Worm (Caenorhabditis elegans) whole organism, late embryonic: Measurements from ENCODE around the gene ceh-18.

Experiments
- C08G9.2 ChIP-seq: sonication (generic microtip); optimal IDR thresholded peaks from 2 replicates; lab custom pipeline; 2016; ENCODE audit warnings: mild to moderate bottlenecking, missing genetic modification characterization, moderate library complexity, missing compliant biosample characterization
- K02D7.2 ChIP-seq: sonication (generic microtip); optimal IDR thresholded peaks from 2 replicates; lab custom pipeline; 2017; ENCODE audit warnings: mild to moderate bottlenecking, missing genetic modification characterization, missing compliant biosample characterization
- K09A11.1 ChIP-seq: sonication (generic microtip); optimal IDR thresholded peaks from 2 replicates; lab custom pipeline; 2017; ENCODE audit warnings: antibody characterized with exemption, mild to moderate bottlenecking, missing genetic modification characterization, missing compliant biosample characterization; ENCODE audit not compliant: insufficient read depth
- ahr-1 ChIP-seq: sonication (generic microtip); optimal IDR thresholded peaks from 2 replicates; lab custom pipeline; 2016; ENCODE audit warnings: missing genetic modification characterization, missing compliant biosample characterization
- ama-1 ChIP-seq: fragments of 150-350 bp; optimal IDR thresholded peaks from 2 replicates; lab custom pipeline; 2014
- ceh-14 ChIP-seq: sonication (generic microtip); optimal IDR thresholded peaks from 2 replicates; lab custom pipeline; 2016; ENCODE audit warnings: missing genotype, missing genetic modification characterization, missing compliant biosample characterization
- ceh-19 ChIP-seq: fragments of 200-800 bp; sonication (Bioruptor generic); optimal IDR thresholded peaks from 2 replicates; lab custom pipeline; 2018; ENCODE audit warnings: mild to moderate bottlenecking, missing genetic modification characterization, missing compliant biosample characterization
- ceh-22 ChIP-seq: sonication (generic microtip); optimal IDR thresholded peaks from 2 replicates; lab custom pipeline; 2017; ENCODE audit warnings: missing biosample characterization, missing genetic modification characterization
- ceh-24 ChIP-seq: sonication (generic microtip); optimal IDR thresholded peaks from 2 replicates; lab custom pipeline; 2016; ENCODE audit warnings: mild to moderate bottlenecking, missing genetic modification characterization, missing compliant biosample characterization
- ceh-30 ChIP-seq: fragments of 150-350 bp; optimal IDR thresholded peaks from 2 replicates; lab custom pipeline; 2014; ENCODE audit warnings: missing biosample characterization, missing genetic modification characterization
- ceh-31 ChIP-seq: sonication (generic microtip); optimal IDR thresholded peaks from 2 replicates; lab custom pipeline; 2016; ENCODE audit warnings: missing genetic modification characterization, missing compliant biosample characterization
- ceh-45 ChIP-seq: fragments of 200-800 bp; sonication (Bioruptor generic); IDR thresholded peaks from 2 replicates; pipeline ENCODE4 v1.3.6; 2022; ENCODE audit warnings: missing genetic modification reagents, missing genetic modification characterization, missing compliant biosample characterization
- ceh-48 ChIP-seq: sonication (generic microtip); optimal IDR thresholded peaks from 2 replicates; lab custom pipeline; 2016; ENCODE audit warnings: missing genetic modification characterization, inconsistent platforms, missing compliant biosample characterization
- ceh-6 ChIP-seq: fragments of 200-800 bp; sonication (Bioruptor generic); optimal IDR thresholded peaks from 2 replicates; lab custom pipeline; 2018; ENCODE audit warnings: mild to moderate bottlenecking, missing genetic modification characterization, missing compliant biosample characterization
- ceh-9 ChIP-seq: sonication (generic microtip); optimal IDR thresholded peaks from 2 replicates; lab custom pipeline; 2016; ENCODE audit warnings: mild to moderate bottlenecking, missing genetic modification characterization, inconsistent platforms, missing compliant biosample characterization
- che-1 ChIP-seq: sonication (generic microtip); optimal IDR thresholded peaks from 2 replicates; lab custom pipeline; 2016; ENCODE audit warnings: mild to moderate bottlenecking, missing genetic modification characterization, missing compliant biosample characterization
- dmd-4 ChIP-seq: sonication (generic microtip); optimal IDR thresholded peaks from 2 replicates; lab custom pipeline; 2016; ENCODE audit warnings: borderline replicate concordance, missing genetic modification characterization, missing compliant biosample characterization
- dve-1 ChIP-seq: sonication (generic microtip); optimal IDR thresholded peaks from 2 replicates; lab custom pipeline; 2017; ENCODE audit warnings: antibody characterized with exemption, mild to moderate bottlenecking, missing genetic modification characterization, missing compliant biosample characterization
- elt-4 ChIP-seq: sonication (generic microtip); optimal IDR thresholded peaks from 2 replicates; lab custom pipeline; 2016; ENCODE audit warnings: missing genetic modification characterization, missing compliant biosample characterization
- ets-4 ChIP-seq: sonication (generic microtip); optimal IDR thresholded peaks from 2 replicates; lab custom pipeline; 2016; ENCODE audit warnings: missing genetic modification characterization, missing compliant biosample characterization
- eyg-1 ChIP-seq: sonication (generic microtip); optimal IDR thresholded peaks from 2 replicates; lab custom pipeline; 2016; ENCODE audit warnings: missing genotype, missing genetic modification characterization, missing compliant biosample characterization
- fax-1 ChIP-seq: sonication (generic microtip); optimal IDR thresholded peaks from 2 replicates; lab custom pipeline; 2016; ENCODE audit warnings: missing genotype, missing genetic modification characterization, missing compliant biosample characterization
- gmeb-2 ChIP-seq: sonication (generic microtip); optimal IDR thresholded peaks from 2 replicates; lab custom pipeline; 2016; ENCODE audit warnings: missing genetic modification characterization, inconsistent platforms, missing compliant biosample characterization
- hlh-13 ChIP-seq: fragments of 200-800 bp; sonication (Bioruptor generic); optimal IDR thresholded peaks from 2 replicates; lab custom pipeline; 2018; ENCODE audit warnings: mild to moderate bottlenecking, missing genetic modification characterization, missing compliant biosample characterization
- hlh-15 ChIP-seq: sonication (generic microtip); optimal IDR thresholded peaks from 2 replicates; lab custom pipeline; 2016; ENCODE audit warnings: missing genetic modification characterization, missing compliant biosample characterization
- hlh-30 ChIP-seq: sonication (generic microtip); optimal IDR thresholded peaks from 2 replicates; lab custom pipeline; 2017; ENCODE audit warnings: antibody characterized with exemption, missing genetic modification characterization, missing compliant biosample characterization; ENCODE audit not compliant: insufficient read depth
- lim-6 ChIP-seq: sonication (generic microtip); optimal IDR thresholded peaks from 2 replicates; lab custom pipeline; 2016; ENCODE audit warnings: missing genetic modification characterization, missing compliant biosample characterization
- lin-11 ChIP-seq: fragments of 200-800 bp; sonication (Bioruptor generic); optimal IDR thresholded peaks from 2 replicates; lab custom pipeline; 2018; ENCODE audit warnings: mild to moderate bottlenecking, missing genetic modification characterization, missing compliant biosample characterization
- madf-2 ChIP-seq: sonication (generic microtip); optimal IDR thresholded peaks from 2 replicates; lab custom pipeline; 2017; ENCODE audit warnings: missing genetic modification characterization, missing compliant biosample characterization
- mec-3 ChIP-seq: sonication (generic microtip); optimal IDR thresholded peaks from 2 replicates; lab custom pipeline; 2016; ENCODE audit warnings: borderline replicate concordance, missing genetic modification characterization, missing compliant biosample characterization
- nfya-1 ChIP-seq: sonication (generic microtip); optimal IDR thresholded peaks from 2 replicates; lab custom pipeline; 2017; ENCODE audit warnings: missing genetic modification characterization, mild to moderate bottlenecking, missing compliant biosample characterization, antibody characterized with exemption, moderate library complexity
- odd-2 ChIP-seq: sonication (generic microtip); optimal IDR thresholded peaks from 2 replicates; lab custom pipeline; 2017; ENCODE audit warnings: antibody characterized with exemption, mild to moderate bottlenecking, missing genetic modification characterization, missing compliant biosample characterization
- pag-3 ChIP-seq: sonication (generic microtip); optimal IDR thresholded peaks from 2 replicates; lab custom pipeline; 2016; ENCODE audit warnings: missing compliant biosample characterization, missing genetic modification characterization, borderline replicate concordance
- pha-2 ChIP-seq: sonication (generic microtip); optimal IDR thresholded peaks from 2 replicates; lab custom pipeline; 2017; ENCODE audit warnings: mild to moderate bottlenecking, missing genetic modification characterization, missing compliant biosample characterization
- pha-4 ChIP-seq: fragments of 150-350 bp; optimal IDR thresholded peaks from 2 replicates; lab custom pipeline; 2018; ENCODE audit warnings: missing biosample characterization, missing genetic modification reagents, missing genetic modification characterization
- pqm-1 ChIP-seq: sonication (generic microtip); optimal IDR thresholded peaks from 2 replicates; lab custom pipeline; 2016; ENCODE audit warnings: missing genetic modification characterization, missing compliant biosample characterization
- sox-2 ChIP-seq: fragments of 200-800 bp; sonication (Bioruptor generic); IDR thresholded peaks from 2 replicates; pipeline ENCODE4 v1.3.6; 2022; ENCODE audit warnings: missing genetic modification reagents, missing genetic modification characterization, missing compliant biosample characterization
- sox-4 ChIP-seq: sonication (generic microtip); optimal IDR thresholded peaks from 2 replicates; lab custom pipeline; 2017; ENCODE audit warnings: mild to moderate bottlenecking, missing genetic modification characterization, inconsistent platforms, missing compliant biosample characterization
- unc-3 ChIP-seq, 2 experiments: fragments of 200-800 bp in 1 of 2; sonication (Bioruptor generic) in 1 of 2; sonication (generic microtip) in 1 of 2; conservative IDR thresholded peaks in 1 of 2; optimal IDR thresholded peaks in 1 of 2; 2 replicates each; pipeline versions ENCODE4 v1.3.6 to Lab custom; 2016 to 2022; ENCODE audit warnings: missing compliant biosample characterization in 2 of 2, missing genetic modification characterization in 2 of 2, missing genetic modification reagents in 1 of 2
- unc-55 ChIP-seq: sonication (generic microtip); optimal IDR thresholded peaks from 2 replicates; lab custom pipeline; 2017; ENCODE audit warnings: missing biosample characterization, missing genetic modification reagents, missing genetic modification characterization
- unc-86 ChIP-seq: sonication (generic microtip); optimal IDR thresholded peaks from 2 replicates; lab custom pipeline; 2016; ENCODE audit warnings: missing genetic modification characterization, missing compliant biosample characterization
- zip-5 ChIP-seq: sonication (generic microtip); optimal IDR thresholded peaks from 2 replicates; lab custom pipeline; 2016; ENCODE audit warnings: missing genetic modification characterization, missing compliant biosample characterization

The ceh-18 gene

DNA sequence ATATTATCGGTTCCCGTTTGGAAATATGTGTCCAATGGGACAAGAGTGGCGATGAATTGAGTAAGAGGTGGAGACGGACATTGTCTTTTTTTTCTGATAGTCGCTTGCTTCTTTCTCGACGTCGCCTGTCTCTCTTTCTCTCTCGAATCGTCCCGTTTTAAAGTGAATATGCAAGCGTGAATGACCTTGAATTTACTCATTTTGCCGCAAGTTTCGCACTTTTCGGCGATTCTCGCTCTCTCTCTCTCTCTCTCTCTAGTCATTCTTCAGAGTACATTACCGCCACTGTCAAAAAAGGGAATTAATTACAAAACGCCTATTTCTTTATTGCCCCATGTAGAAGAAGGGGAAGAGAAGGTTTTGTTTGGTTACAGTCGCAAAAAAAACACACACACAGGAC lies 10.2 kb upstream of the ceh-18 start:
- no peak for TF ChIP-seq nfya-1 (tag; lab: Kevin White, UChicago)
- TF ChIP-seq sox-2 (GFP tag; lab: Robert Waterston, UW), result no peak
- TF ChIP-seq mec-3, result no peak
- TF ChIP-seq zip-5 (tag; lab: Kevin White, UChicago), result no peak
- TF ChIP-seq K09A11.1 (tag; lab: Kevin White, UChicago), result no peak
- no peak for TF ChIP-seq elt-4 (tag; lab: Kevin White, UChicago)
- TF ChIP-seq che-1, result no peak
- no peak for TF ChIP-seq ets-4 (tag; lab: Kevin White, UChicago)
- no peak for TF ChIP-seq lin-11 (tag; lab: Kevin White, UChicago)

DNA sequence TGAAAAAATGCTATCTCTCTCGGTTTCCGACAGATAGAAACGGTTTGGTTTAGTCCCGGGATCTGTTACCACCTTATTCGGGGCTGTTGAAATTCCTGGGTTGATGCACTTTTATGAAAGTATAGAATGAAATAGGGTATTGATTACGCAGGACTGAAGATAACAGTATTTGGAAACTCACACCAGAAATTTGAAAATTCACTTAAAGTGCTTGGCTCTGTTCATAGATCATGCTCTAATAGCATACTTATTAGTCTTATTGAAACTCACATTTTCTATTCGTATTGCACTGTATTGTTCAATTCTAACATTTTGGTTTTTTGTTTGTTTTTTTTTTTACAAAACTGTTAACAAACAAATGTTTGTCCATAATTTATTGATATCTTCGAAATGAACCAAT lies 8.6 kb upstream of the ceh-18 start:
- no peak for TF ChIP-seq ceh-24 (tag; lab: Kevin White, UChicago)
- no peak for TF ChIP-seq ceh-45 (GFP tag; lab: Robert Waterston, UW)
- TF ChIP-seq dve-1 (tag; lab: Kevin White, UChicago), result no peak
- TF ChIP-seq ceh-22 (tag; lab: Kevin White, UChicago), result no peak
- TF ChIP-seq ceh-31 (tag; lab: Kevin White, UChicago), result no peak
- no peak for TF ChIP-seq unc-55 (GFP tag; lab: Kevin White, UChicago)
- TF ChIP-seq zip-5 (tag; lab: Kevin White, UChicago), result no peak
- TF ChIP-seq unc-86 (tag; lab: Kevin White, UChicago), result no peak
- no peak for TF ChIP-seq fax-1 (tag; lab: Kevin White, UChicago)
- no peak for TF ChIP-seq lim-6 (tag; lab: Kevin White, UChicago)
- TF ChIP-seq che-1, result no peak
- no peak for TF ChIP-seq elt-4 (tag; lab: Kevin White, UChicago)
- TF ChIP-seq ceh-19 (GFP tag; lab: Kevin White, UChicago), result no peak
- TF ChIP-seq ceh-14 (tag; lab: Kevin White, UChicago), result no peak
- TF ChIP-seq hlh-30, result no peak
- no peak for TF ChIP-seq pha-2 (tag; lab: Kevin White, UChicago)
- TF ChIP-seq ahr-1, result no peak
- no peak for TF ChIP-seq sox-2 (GFP tag; lab: Robert Waterston, UW)

ce11 chrX:3861294-3861693 lies 3.7 kb upstream of the ceh-18 start:
- TF ChIP-seq ceh-14 (tag; lab: Kevin White, UChicago), result no peak
- no peak for TF ChIP-seq unc-55 (GFP tag; lab: Kevin White, UChicago)
- TF ChIP-seq pha-2 (tag; lab: Kevin White, UChicago), result no peak
- no peak for TF ChIP-seq dmd-4 (tag; lab: Kevin White, UChicago)
- no peak for TF ChIP-seq lin-11 (tag; lab: Kevin White, UChicago)
- no peak for TF ChIP-seq nfya-1 (tag; lab: Kevin White, UChicago)
- TF ChIP-seq pha-4, result no peak
- no peak for TF ChIP-seq hlh-13 (GFP tag; lab: Kevin White, UChicago)
- TF ChIP-seq eyg-1, result no peak
- TF ChIP-seq fax-1 (tag; lab: Kevin White, UChicago), result no peak
- TF ChIP-seq C08G9.2 (tag; lab: Kevin White, UChicago), result no peak
- TF ChIP-seq pqm-1 (tag; lab: Kevin White, UChicago), result no peak
- TF ChIP-seq ceh-48, result no peak
- TF ChIP-seq ceh-6 (GFP tag; lab: Kevin White, UChicago), result no peak
- TF ChIP-seq ceh-9, result no peak
- no peak for TF ChIP-seq sox-4
- no peak for TF ChIP-seq K09A11.1 (tag; lab: Kevin White, UChicago)

DNA sequence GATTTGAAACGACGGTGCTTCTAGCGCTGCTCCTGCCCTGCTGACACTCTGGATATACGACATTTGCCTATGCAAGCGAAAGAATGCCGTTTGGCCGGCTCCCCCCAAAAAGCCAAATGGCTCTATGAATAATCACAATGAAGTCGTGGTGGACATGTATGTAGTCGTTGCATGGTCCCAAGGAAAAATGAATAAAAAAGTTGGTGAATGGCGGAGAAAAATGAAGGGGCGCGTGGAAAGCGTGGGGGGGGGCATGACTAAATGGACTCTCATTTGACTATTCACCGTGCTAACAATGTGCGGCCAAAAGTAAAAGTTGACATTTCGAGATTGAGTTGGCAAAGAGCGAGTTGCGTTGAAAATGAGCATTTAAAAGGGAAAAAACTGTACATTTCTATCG lies 1.9 kb upstream of the ceh-18 start:
- no peak for TF ChIP-seq pha-4
- no peak for TF ChIP-seq sox-4
- TF ChIP-seq che-1, result no peak
- no peak for TF ChIP-seq pag-3 (tag; lab: Kevin White, UChicago)
- no peak for TF ChIP-seq ama-1 (lab: Kevin White, UChicago)
- no peak for TF ChIP-seq ceh-30 (tag; lab: Kevin White, UChicago)
- no peak for TF ChIP-seq gmeb-2 (tag; lab: Kevin White, UChicago)
- no peak for TF ChIP-seq odd-2
- TF ChIP-seq ets-4 (tag; lab: Kevin White, UChicago), result no peak
- TF ChIP-seq ceh-31 (tag; lab: Kevin White, UChicago), result no peak
- TF ChIP-seq unc-3 (GFP tag; conservative IDR thresholded peaks at IDR 0.05; lab: Robert Waterston, UW), result no peak
- TF ChIP-seq unc-3 (tag; optimal IDR thresholded peaks at IDR 0.05; lab: Kevin White, UChicago), result no peak
- TF ChIP-seq fax-1 (tag; lab: Kevin White, UChicago), result no peak
- no peak for TF ChIP-seq hlh-15
- no peak for TF ChIP-seq K02D7.2 (tag; lab: Kevin White, UChicago)
- no peak for TF ChIP-seq nfya-1 (tag; lab: Kevin White, UChicago)
- TF ChIP-seq madf-2 (tag; lab: Kevin White, UChicago), result no peak
- TF ChIP-seq ceh-22 (tag; lab: Kevin White, UChicago), result no peak
